Fruit fly (Drosophila melanogaster) whole organism, embryonic: ENCODE data around the gene pps.

ENCODE experiments used
- CG15601 ChIP-seq: fragments of 200-800 bp; sonication (Bioruptor generic); optimal IDR thresholded peaks from 3 replicates; lab custom pipeline; 2019; ENCODE audit warnings: missing biosample characterization, mild to moderate bottlenecking, missing genetic modification characterization, moderate library complexity
- CG4404 ChIP-seq: fragments of 200-800 bp; sonication (Bioruptor generic); IDR thresholded peaks from 2 replicates; pipeline ENCODE4 v1.3.6; 2022; ENCODE audit warnings: missing biosample characterization, missing genetic modification characterization
- CG5180 ChIP-seq: fragments of 200-800 bp; sonication (Bioruptor generic); optimal IDR thresholded peaks from 3 replicates; lab custom pipeline; 2017; ENCODE audit warnings: missing biosample characterization, missing genetic modification characterization, mild to moderate bottlenecking, moderate library complexity, missing genetic modification reagents
- CG9727 ChIP-seq: fragments of 200-800 bp; sonication (Bioruptor generic); optimal IDR thresholded peaks from 3 replicates; lab custom pipeline; 2017; ENCODE audit warnings: missing biosample characterization, mild to moderate bottlenecking, missing genetic modification characterization
- D19B ChIP-seq: fragments of 200-800 bp; sonication (Bioruptor generic); optimal IDR thresholded peaks from 2 replicates; lab custom pipeline; 2017; ENCODE audit warnings: missing biosample characterization, mild to moderate bottlenecking, missing genetic modification characterization
- bowl ChIP-seq: fragments of 200-800 bp; sonication (Bioruptor generic); IDR thresholded peaks from 2 replicates; pipeline ENCODE4 v1.3.6; 2022; ENCODE audit warnings: missing biosample characterization, missing genetic modification characterization
- gcm2 ChIP-seq: fragments of 200-800 bp; sonication (Bioruptor generic); optimal IDR thresholded peaks from 2 replicates; lab custom pipeline; 2016; ENCODE audit warnings: missing biosample characterization, missing genetic modification characterization
- gfzf ChIP-seq: fragments of 200-800 bp; sonication (Bioruptor generic); optimal IDR thresholded peaks from 2 replicates; lab custom pipeline; 2016; ENCODE audit warnings: missing biosample characterization, mild to moderate bottlenecking, missing genetic modification characterization, moderate library complexity
- odd ChIP-seq: fragments of 200-800 bp; sonication (Bioruptor generic); optimal IDR thresholded peaks from 2 replicates; lab custom pipeline; 2017; ENCODE audit warnings: missing biosample characterization, mild to moderate bottlenecking, missing genetic modification characterization
- rib ChIP-seq: fragments of 200-800 bp; sonication (Bioruptor generic); IDR thresholded peaks from 2 replicates; pipeline ENCODE4 v1.3.6; 2022; ENCODE audit warnings: missing biosample characterization, missing genetic modification characterization
- sim ChIP-seq: fragments of 200-800 bp; sonication (Bioruptor generic); IDR thresholded peaks from 2 replicates; pipeline ENCODE4 v1.3.6; 2022; ENCODE audit warnings: missing biosample characterization, missing genetic modification characterization

dm6 chr3R:12383036-12383435, 30.6 kb upstream of the pps start, which contains the start of gene GstD11:
- no peak for TF ChIP-seq gfzf (GFP tag; lab: Kevin White, UChicago)
- no peak for TF ChIP-seq CG4404
- no peak for TF ChIP-seq odd (GFP tag; lab: Kevin White, UChicago)
- no peak for TF ChIP-seq bowl (GFP tag; lab: Robert Waterston, UW)
- TF ChIP-seq CG15601 = no peak
- TF ChIP-seq sim = no peak
- no peak for TF ChIP-seq CG5180
- TF ChIP-seq D19B = no peak
- TF ChIP-seq gcm2 = no peak
- no peak for TF ChIP-seq CG9727 (GFP tag; lab: Kevin White, UChicago)
- no peak for TF ChIP-seq rib
